Worm (Caenorhabditis elegans): ENCODE data around the gene bath-44.

DNA sequence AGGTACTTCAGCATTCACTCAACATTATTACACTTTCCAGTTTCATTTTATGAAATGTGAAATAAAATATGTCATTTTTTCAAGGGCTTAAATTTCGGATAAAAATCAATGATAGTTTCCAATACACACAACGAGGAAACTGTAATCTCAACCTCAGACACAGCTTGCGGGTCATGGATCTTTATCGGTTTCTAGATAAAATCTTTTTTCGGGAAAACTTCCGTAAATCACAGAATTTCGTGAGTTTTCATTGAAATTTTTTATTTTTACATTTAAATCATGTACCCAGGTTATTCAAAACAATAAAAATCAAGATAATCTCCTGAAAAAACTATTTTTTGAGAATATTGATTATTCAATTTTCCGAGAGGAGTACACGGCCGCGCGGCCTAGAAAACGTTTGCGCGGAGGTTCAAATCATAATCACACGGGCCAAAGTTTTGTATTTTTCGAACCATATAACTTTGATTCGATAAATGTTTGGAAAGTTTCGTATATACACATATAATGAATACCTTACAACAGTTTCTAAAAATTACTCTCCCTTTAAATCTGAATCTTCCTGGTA is 2.6 kb downstream of the bath-44 start:
- TF ChIP-seq T22C8.4 (GFP tag; IDR thresholded peaks at IDR 0.05) (no peak), cog-1 (tag; optimal IDR thresholded peaks at IDR 0.05) (no peak), ref-1 (GFP tag; conservative IDR thresholded peaks at IDR 0.05) (no peak), med-1 (GFP tag; optimal IDR thresholded peaks at IDR 0.05; ENCODE audit: insufficient read depth) (no peak), klf-2 (GFP tag; conservative IDR thresholded peaks at IDR 0.05) (no peak), ztf-23 (GFP tag; IDR thresholded peaks at IDR 0.05) (no peak), ztf-29 (GFP tag; IDR thresholded peaks at IDR 0.05) (no peak), tab-1 (GFP tag; IDR thresholded peaks at IDR 0.05) (no peak)
